Worm (Caenorhabditis elegans): Measurements from ENCODE around the gene srz-5.

The srz-5 gene

ce11 chrII:3540151-3540550 lies 25.6 kb upstream of the srz-5 start:
- TF ChIP-seq sem-2 (GFP tag; optimal IDR thresholded peaks at IDR 0.05) (no peak), lin-32 (GFP tag; optimal IDR thresholded peaks at IDR 0.05) (no peak), elt-3 (tag; optimal IDR thresholded peaks at IDR 0.05) (no peak), mab-5 (tag; optimal IDR thresholded peaks at IDR 0.05) (no peak), zip-8 (tag; optimal IDR thresholded peaks at IDR 0.05) (no peak), unc-120 (tag; optimal IDR thresholded peaks at IDR 0.05; ENCODE audit: poor library complexity, severe bottlenecking) (no peak), drap-1 (GFP tag; optimal IDR thresholded peaks at IDR 0.05) (no peak), cnd-1 (tag; optimal IDR thresholded peaks at IDR 0.05) (no peak), ceh-83 (GFP tag; optimal IDR thresholded peaks at IDR 0.05) (no peak), lin-13 (tag; optimal IDR thresholded peaks at IDR 0.05) (no peak), mep-1 (tag; optimal IDR thresholded peaks at IDR 0.05) (no peak), snpc-4 (tag; optimal IDR thresholded peaks at IDR 0.05) (no peak), pha-4 (tag; optimal IDR thresholded peaks at IDR 0.05) (no peak), hlh-1 (tag; optimal IDR thresholded peaks at IDR 0.05) (no peak), sptf-1 (tag; optimal IDR thresholded peaks at IDR 0.05) (no peak)

ce11 chrII:3528256-3528655 lies 13.7 kb upstream of the srz-5 start, which contains the start of gene ncs-6:
TSS of gene ncs-6 (minus strand) at chrII:3528516.
- TF ChIP-seq unc-120 (tag; optimal IDR thresholded peaks at IDR 0.05; ENCODE audit: poor library complexity, severe bottlenecking), result no peak
- no peak for TF ChIP-seq lin-13 (tag; optimal IDR thresholded peaks at IDR 0.05)
- no peak for TF ChIP-seq ceh-43 (GFP tag; optimal IDR thresholded peaks at IDR 0.05)
- TF ChIP-seq blmp-1 (tag; optimal IDR thresholded peaks at IDR 0.05), result no peak
- TF ChIP-seq unc-39 (tag; optimal IDR thresholded peaks at IDR 0.05), result no peak
- TF ChIP-seq elt-1 (tag; optimal IDR thresholded peaks at IDR 0.05; ENCODE audit: borderline replicate concordance, insufficient read depth), result no peak
- no peak for TF ChIP-seq pha-4 (tag; optimal IDR thresholded peaks at IDR 0.05)
- TF ChIP-seq ztf-11 (tag; optimal IDR thresholded peaks at IDR 0.05), result no peak
- no peak for TF ChIP-seq ceh-83 (GFP tag; optimal IDR thresholded peaks at IDR 0.05)
- TF ChIP-seq nhr-12 (tag; optimal IDR thresholded peaks at IDR 0.05), result no peak
- TF ChIP-seq lin-32 (GFP tag; optimal IDR thresholded peaks at IDR 0.05), result no peak
- TF ChIP-seq mab-5 (tag; optimal IDR thresholded peaks at IDR 0.05), result no peak
- TF ChIP-seq mep-1 (tag; optimal IDR thresholded peaks at IDR 0.05), result no peak

ce11 chrII:3527460-3527859 lies 12.9 kb upstream of the srz-5 start:
- no peak for TF ChIP-seq pha-4 (tag; optimal IDR thresholded peaks at IDR 0.05)
- TF ChIP-seq nhr-2 (tag; optimal IDR thresholded peaks at IDR 0.05), result no peak
- TF ChIP-seq ceh-39 (tag; optimal IDR thresholded peaks at IDR 0.05), result no peak
- TF ChIP-seq flh-1 (GFP tag; optimal IDR thresholded peaks at IDR 0.05), result no peak
- TF ChIP-seq snpc-4 (tag; optimal IDR thresholded peaks at IDR 0.05), result no peak
- TF ChIP-seq lin-13 (tag; optimal IDR thresholded peaks at IDR 0.05), result no peak
- no peak for TF ChIP-seq ztf-11 (tag; optimal IDR thresholded peaks at IDR 0.05)
- TF ChIP-seq mls-2 (tag; optimal IDR thresholded peaks at IDR 0.05), result no peak
- no peak for TF ChIP-seq ceh-43 (GFP tag; optimal IDR thresholded peaks at IDR 0.05)
- no peak for TF ChIP-seq mab-5 (tag; optimal IDR thresholded peaks at IDR 0.05)
- no peak for TF ChIP-seq sem-2 (GFP tag; optimal IDR thresholded peaks at IDR 0.05)
- no peak for TF ChIP-seq unc-62 (GFP tag; optimal IDR thresholded peaks at IDR 0.05)
- no peak for TF ChIP-seq unc-39 (tag; optimal IDR thresholded peaks at IDR 0.05)
- TF ChIP-seq blmp-1 (tag; optimal IDR thresholded peaks at IDR 0.05), result no peak
- TF ChIP-seq cnd-1 (tag; optimal IDR thresholded peaks at IDR 0.05), result no peak
- TF ChIP-seq bed-3 (GFP tag; optimal IDR thresholded peaks at IDR 0.05), result no peak
- no peak for TF ChIP-seq ceh-83 (GFP tag; optimal IDR thresholded peaks at IDR 0.05)

- TF ChIP-seq lin-13 (tag; optimal IDR thresholded peaks at IDR 0.05), result no peak
- TF ChIP-seq nhr-2 (tag; optimal IDR thresholded peaks at IDR 0.05), result no peak
- TF ChIP-seq blmp-1 (tag; optimal IDR thresholded peaks at IDR 0.05), result no peak
- no peak for TF ChIP-seq nhr-28 (tag; optimal IDR thresholded peaks at IDR 0.05)
- TF ChIP-seq pha-4 (tag; optimal IDR thresholded peaks at IDR 0.05), result no peak
- TF ChIP-seq M03D4.4 (tag; optimal IDR thresholded peaks at IDR 0.05), result no peak
- TF ChIP-seq mls-2 (tag; optimal IDR thresholded peaks at IDR 0.05), result no peak
- no peak for TF ChIP-seq tbx-8 (GFP tag; optimal IDR thresholded peaks at IDR 0.05)
- TF ChIP-seq lin-32 (GFP tag; optimal IDR thresholded peaks at IDR 0.05), result no peak
- no peak for TF ChIP-seq bed-3 (GFP tag; optimal IDR thresholded peaks at IDR 0.05)
- no peak for TF ChIP-seq drap-1 (GFP tag; optimal IDR thresholded peaks at IDR 0.05)
- no peak for TF ChIP-seq nhr-12 (tag; optimal IDR thresholded peaks at IDR 0.05)
- TF ChIP-seq nhr-237 (tag; optimal IDR thresholded peaks at IDR 0.05), result no peak
- TF ChIP-seq ceh-43 (GFP tag; optimal IDR thresholded peaks at IDR 0.05), result no peak
- TF ChIP-seq elt-3 (tag; optimal IDR thresholded peaks at IDR 0.05), result no peak
- TF ChIP-seq hlh-1 (tag; optimal IDR thresholded peaks at IDR 0.05), result no peak
Measured at ce11 chrII:3524097-3524496, 9.6 kb upstream of the srz-5 start, which contains the start of gene col-72. TSS of gene col-72 (minus strand) at chrII:3524197.

Data from whole organism, mixed stage, embryonic.